Worm (Caenorhabditis elegans) whole organism, late embryonic: ENCODE results near the gene srx-63.

Experiments used
- dve-1 ChIP-seq: sonication (generic microtip); optimal IDR thresholded peaks from 2 replicates; lab custom pipeline; 2017; ENCODE audit warnings: antibody characterized with exemption, mild to moderate bottlenecking, missing genetic modification characterization, missing compliant biosample characterization
- elt-4 ChIP-seq: sonication (generic microtip); optimal IDR thresholded peaks from 2 replicates; lab custom pipeline; 2016; ENCODE audit warnings: missing genetic modification characterization, missing compliant biosample characterization
- madf-2 ChIP-seq: sonication (generic microtip); optimal IDR thresholded peaks from 2 replicates; lab custom pipeline; 2017; ENCODE audit warnings: missing genetic modification characterization, missing compliant biosample characterization

ce11 chrV:3894661-3895060, 36.8 kb upstream of the srx-63 start, which contains the start of gene sre-9:
- no peak for TF ChIP-seq elt-4
- no peak for TF ChIP-seq madf-2
- no peak for TF ChIP-seq dve-1
